Worm (Caenorhabditis elegans) whole organism, L1 larva: Measurements from ENCODE around the gene lipl-7.
A peak's percentile ranks its signal among the peaks of the same experiment; 100 is the strongest.

Experiments used
- C16A3.4 ChIP-seq: fragments of 150-350 bp; optimal IDR thresholded peaks from 2 replicates; lab custom pipeline; 2014; ENCODE audit warnings: missing biosample characterization, missing genetic modification characterization
- aly-2 ChIP-seq: fragments of 150-350 bp; optimal IDR thresholded peaks from 2 replicates; lab custom pipeline; 2014; ENCODE audit warnings: missing biosample characterization, missing genetic modification characterization
- ceh-88 ChIP-seq: fragments of 200-800 bp; sonication (Bioruptor generic); IDR thresholded peaks from 2 replicates; pipeline ENCODE4 v1.3.6; 2022; ENCODE audit warnings: missing genetic modification characterization, missing compliant biosample characterization
- dpl-1 ChIP-seq, 3 experiments: fragments of 150-350 bp in 2 of 3; sonication (generic microtip) in 1 of 3; optimal IDR thresholded peaks; 2 replicates each; lab custom pipeline; 2014 to 2017; ENCODE audit warnings: missing biosample characterization in 3 of 3, missing genetic modification characterization in 3 of 3, missing genetic modification reagents in 3 of 3
- efl-1 ChIP-seq, 4 experiments: fragments of 150-350 bp; optimal IDR thresholded peaks in 3 of 4; peaks in 1 of 4; 1 replicate in 1 of 4; 2 replicates in 3 of 4; lab custom pipeline; 2014; ENCODE audit warnings: missing biosample characterization in 2 of 4, missing genetic modification characterization in 2 of 4, missing genetic modification reagents in 2 of 4
- elt-2 ChIP-seq: sonication (generic microtip); optimal IDR thresholded peaks from 2 replicates; lab custom pipeline; 2016; ENCODE audit warnings: missing genetic modification characterization, mild to moderate bottlenecking, inconsistent platforms, missing compliant biosample characterization, missing genetic modification reagents
- fkh-10 ChIP-seq: sonication (generic microtip); optimal IDR thresholded peaks from 2 replicates; lab custom pipeline; 2017; ENCODE audit warnings: missing biosample characterization, missing genetic modification reagents, missing genetic modification characterization
- fkh-4 ChIP-seq: sonication (generic microtip); optimal IDR thresholded peaks from 2 replicates; lab custom pipeline; 2016; ENCODE audit warnings: missing compliant biosample characterization, missing genetic modification characterization, borderline replicate concordance
- fkh-8 ChIP-seq: sonication (generic microtip); optimal IDR thresholded peaks from 2 replicates; lab custom pipeline; 2016; ENCODE audit warnings: mild to moderate bottlenecking, missing genetic modification characterization, missing compliant biosample characterization
- fos-1 ChIP-seq: fragments of 150-350 bp; optimal IDR thresholded peaks from 2 replicates; lab custom pipeline; 2014; ENCODE audit warnings: missing biosample characterization, missing genetic modification characterization
- hlh-4 ChIP-seq: sonication (generic microtip); optimal IDR thresholded peaks from 2 replicates; lab custom pipeline; 2016; ENCODE audit warnings: mild to moderate bottlenecking, missing genetic modification characterization, missing compliant biosample characterization
- jun-1 ChIP-seq: fragments of 150-350 bp; optimal IDR thresholded peaks from 2 replicates; lab custom pipeline; 2014; ENCODE audit warnings: missing biosample characterization, missing genetic modification reagents, missing genetic modification characterization
- lin-14 ChIP-seq: fragments of 200-800 bp; sonication (Bioruptor generic); optimal IDR thresholded peaks from 2 replicates; lab custom pipeline; 2018; ENCODE audit warnings: mild to moderate bottlenecking, missing genetic modification characterization, moderate library complexity, missing compliant biosample characterization
- lin-15B ChIP-seq: fragments of 150-350 bp; sonication (generic microtip); optimal IDR thresholded peaks from 3 replicates; lab custom pipeline; 2014; ENCODE audit warnings: missing biosample characterization, missing genetic modification characterization
- lin-35 ChIP-seq, 2 experiments: fragments of 150-350 bp; optimal IDR thresholded peaks; 2 replicates each; lab custom pipeline; 2014; ENCODE audit warnings: missing biosample characterization in 2 of 2, missing genetic modification characterization in 2 of 2, missing genetic modification reagents in 2 of 2
- lsy-2 ChIP-seq, 2 experiments: fragments of 150-350 bp; optimal IDR thresholded peaks; 2 replicates each; lab custom pipeline; 2014; ENCODE audit warnings: missing biosample characterization in 2 of 2, missing genetic modification characterization in 2 of 2
- mep-1 ChIP-seq: fragments of 150-350 bp; optimal IDR thresholded peaks from 2 replicates; lab custom pipeline; 2014; ENCODE audit warnings: missing biosample characterization, missing genetic modification characterization
- nhr-11 ChIP-seq: fragments of 150-350 bp; optimal IDR thresholded peaks from 2 replicates; lab custom pipeline; 2014; ENCODE audit warnings: missing biosample characterization, missing genetic modification characterization
- pag-3 ChIP-seq: sonication (generic microtip); optimal IDR thresholded peaks from 2 replicates; lab custom pipeline; 2017; ENCODE audit warnings: missing genetic modification characterization, mild to moderate bottlenecking, missing compliant biosample characterization, antibody characterized with exemption, borderline replicate concordance; ENCODE audit not compliant: insufficient read depth
- pax-3 ChIP-seq: fragments of 200-800 bp; sonication (Bioruptor generic); optimal IDR thresholded peaks from 2 replicates; lab custom pipeline; 2018; ENCODE audit warnings: mild to moderate bottlenecking, missing genetic modification characterization, moderate library complexity, missing compliant biosample characterization
- rnt-1 ChIP-seq: sonication (generic microtip); optimal IDR thresholded peaks from 2 replicates; lab custom pipeline; 2016; ENCODE audit warnings: mild to moderate bottlenecking, missing genetic modification characterization, moderate library complexity, missing compliant biosample characterization
- sup-37 ChIP-seq: fragments of 200-800 bp; sonication (Bioruptor generic); optimal IDR thresholded peaks from 2 replicates; lab custom pipeline; 2018; ENCODE audit warnings: mild to moderate bottlenecking, missing genetic modification characterization, missing compliant biosample characterization
- tlp-1 ChIP-seq: fragments of 150-350 bp; optimal IDR thresholded peaks from 2 replicates; lab custom pipeline; 2014; ENCODE audit warnings: missing biosample characterization, missing genetic modification characterization
- unc-30 ChIP-seq: sonication (generic microtip); optimal IDR thresholded peaks from 2 replicates; lab custom pipeline; 2017; ENCODE audit warnings: missing biosample characterization, missing genetic modification characterization
- unc-62 ChIP-seq: fragments of 150-350 bp; optimal IDR thresholded peaks from 2 replicates; lab custom pipeline; 2014; ENCODE audit warnings: missing biosample characterization, missing genetic modification reagents, missing genetic modification characterization
- vab-15 ChIP-seq: sonication (generic microtip); optimal IDR thresholded peaks from 2 replicates; lab custom pipeline; 2017; ENCODE audit warnings: missing genotype, mild to moderate bottlenecking, missing genetic modification characterization, missing compliant biosample characterization

Gene lipl-7

DNA sequence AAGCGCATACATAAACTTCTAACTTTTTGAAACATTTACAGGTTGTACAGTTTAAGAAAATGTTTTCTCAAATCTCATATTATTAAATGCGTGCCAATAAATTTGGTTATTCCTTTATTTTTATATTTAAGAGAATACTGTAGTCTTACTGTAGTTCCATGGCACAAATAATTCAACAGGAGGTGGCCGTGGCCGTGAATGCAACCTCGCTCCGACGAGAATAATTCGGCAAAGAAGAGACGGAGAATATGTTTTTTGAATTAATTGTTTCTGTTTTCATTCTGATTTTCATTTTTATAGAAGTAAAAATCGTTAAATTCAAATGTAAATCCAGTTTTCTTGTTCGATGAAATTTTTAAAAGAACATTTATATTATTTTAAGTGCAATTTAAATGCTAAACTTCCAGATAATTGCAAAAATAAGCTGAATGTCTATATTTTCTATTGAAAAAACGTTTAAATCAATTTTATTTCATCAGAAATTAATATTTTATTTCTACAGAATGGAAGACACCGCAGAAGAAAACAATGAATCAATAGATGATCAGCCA is 44.2 kb downstream of the lipl-7 start, which contains the start of gene gon-4:
gon-4 (plus strand) TSS at position 501 of the 551 bp plus-strand sequence.
- TF ChIP-seq lin-35 (GFP tag; optimal IDR thresholded peaks at IDR 0.05; lab: Kevin White, UChicago): peak in 1 of 2 experiments; percentile 6
- TF ChIP-seq rnt-1: peak; percentile 6
- peak; percentile 30 for TF ChIP-seq mep-1
- no peak for TF ChIP-seq jun-1 (tag; lab: Kevin White, UChicago)
- TF ChIP-seq dpl-1 (GFP tag; optimal IDR thresholded peaks at IDR 0.05; lab: Kevin White, UChicago): peak in 2 of 3 experiments; percentile 37 to 65
- TF ChIP-seq lin-15B (tag; lab: Kevin White, UChicago): peak; percentile 29
- peak; percentile 29 to 40 for TF ChIP-seq efl-1 (optimal IDR thresholded peaks at IDR 0.05; lab: Kevin White, UChicago)
- peak; percentile 57 to 91 for TF ChIP-seq efl-1 (GFP tag; optimal IDR thresholded peaks at IDR 0.05 in 1 of 2; lab: Kevin White, UChicago)
- TF ChIP-seq C16A3.4: peak; percentile 9
- TF ChIP-seq ceh-88 (GFP tag; lab: Robert Waterston, UW): no peak

DNA sequence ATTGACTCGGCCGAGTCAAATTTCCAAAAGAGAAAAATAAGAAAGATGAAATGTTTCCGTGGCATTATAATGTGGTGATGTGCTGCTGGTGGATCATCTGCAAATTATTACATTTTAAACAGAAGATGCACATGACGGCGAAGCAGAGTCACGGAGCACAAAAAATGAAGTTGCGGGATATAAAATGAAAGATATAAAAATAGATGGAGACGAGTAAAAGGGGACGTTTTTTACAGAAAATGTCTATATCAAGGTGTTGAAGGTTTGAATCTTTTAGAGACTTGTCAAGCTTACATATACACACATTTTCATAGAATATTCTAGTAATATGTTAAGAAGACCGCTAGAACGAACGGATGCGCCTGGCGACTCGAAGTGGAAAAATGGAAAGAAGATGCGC is 47.3 kb downstream of the lipl-7 start, which contains the start of gene ptrg-1:
ptrg-1 (minus strand) TSS at position 101 of the 400 bp plus-strand sequence.
- no peak for TF ChIP-seq unc-30 (tag; lab: Kevin White, UChicago)
- TF ChIP-seq fkh-8 (tag; lab: Kevin White, UChicago): no peak
- no peak for TF ChIP-seq lsy-2 (tag; optimal IDR thresholded peaks at IDR 0.05; lab: Kevin White, UChicago)
- TF ChIP-seq fkh-4 (tag; lab: Kevin White, UChicago): no peak
- TF ChIP-seq vab-15: no peak

ce11 chrIV:10191498-10191897 is 50.1 kb downstream of the lipl-7 start:
- TF ChIP-seq hlh-4 (tag; lab: Kevin White, UChicago) (no peak), fos-1 (tag; lab: Kevin White, UChicago) (no peak), lin-14 (GFP tag; lab: Kevin White, UChicago) (peak; percentile 20), aly-2 (tag; lab: Kevin White, UChicago) (no peak), unc-62 (no peak), elt-2 (tag; lab: Kevin White, UChicago) (no peak), fkh-10 (GFP tag; lab: Kevin White, UChicago) (peak; percentile 79), nhr-11 (tag; lab: Kevin White, UChicago) (no peak), sup-37 (no peak), pax-3 (tag; lab: Kevin White, UChicago) (no peak), unc-30 (tag; lab: Kevin White, UChicago) (no peak), tlp-1 (tag; lab: Kevin White, UChicago) (no peak)

- TF ChIP-seq efl-1 (optimal IDR thresholded peaks at IDR 0.05; lab: Kevin White, UChicago) (no peak), efl-1 (GFP tag; optimal IDR thresholded peaks at IDR 0.05 in 1 of 2; lab: Kevin White, UChicago) (peak in 1 of 2 experiments; percentile 69), pag-3 (no peak)
- TF ChIP-seq, all 84 proteins: peak for 1
Measured at ce11 chrIV:10190586-10190985, 51.0 kb downstream of the lipl-7 start.
